Fruit fly (Drosophila melanogaster) whole organism, wandering third instar larva: ENCODE measurements around the gene bif.

Experiments
- CrebA ChIP-seq: fragments of 200-800 bp; sonication (Bioruptor generic); optimal IDR thresholded peaks from 2 replicates; lab custom pipeline; 2016; ENCODE audit warnings: missing biosample characterization, mild to moderate bottlenecking, missing genetic modification characterization, borderline replicate concordance
- Dfd ChIP-seq: fragments of >200 bp; optimal IDR thresholded peaks from 2 replicates; lab custom pipeline; 2017; ENCODE audit warnings: missing biosample characterization, missing genetic modification characterization
- Dif ChIP-seq: fragments of 200-275, 200-300 bp; sonication (Bioruptor generic); optimal IDR thresholded peaks from 2 replicates; lab custom pipeline; 2018; ENCODE audit warnings: missing biosample characterization, missing genetic modification characterization; ENCODE audit not compliant: partially characterized antibody
- GATAd ChIP-seq: sonication (Bioruptor generic); optimal IDR thresholded peaks from 2 replicates; lab custom pipeline; 2016; ENCODE audit warnings: missing biosample characterization, missing genetic modification characterization
- HLH106 ChIP-seq: fragments of 200-800 bp; optimal IDR thresholded peaks from 3 replicates; lab custom pipeline; 2019; ENCODE audit warnings: missing biosample characterization, mild to moderate bottlenecking, missing genetic modification characterization, moderate library complexity
- Hnf4 ChIP-seq: fragments of 200-800 bp; sonication (Bioruptor generic); optimal IDR thresholded peaks from 2 replicates; lab custom pipeline; 2016; ENCODE audit warnings: missing biosample characterization, mild to moderate bottlenecking, missing genetic modification characterization
- Hr83 ChIP-seq: fragments of 200-300 bp; sonication (Bioruptor generic); optimal IDR thresholded peaks from 2 replicates; lab custom pipeline; 2016; ENCODE audit warnings: missing biosample characterization, mild to moderate bottlenecking, missing genetic modification characterization, moderate library complexity; ENCODE audit not compliant: poor library complexity, severe bottlenecking
- Jra ChIP-seq: sonication (Bioruptor generic); optimal IDR thresholded peaks from 2 replicates; lab custom pipeline; 2016; ENCODE audit warnings: missing biosample characterization, missing genetic modification characterization
- Myc ChIP-seq: fragments of >200 bp; optimal IDR thresholded peaks from 2 replicates; lab custom pipeline; 2017
- N ChIP-seq: fragments of >200 bp; optimal IDR thresholded peaks from 2 replicates; lab custom pipeline; 2018; ENCODE audit warnings: missing biosample characterization, missing external identifiers, missing genetic modification characterization
- OdsH ChIP-seq: fragments of 200-800 bp; sonication (Bioruptor generic); optimal IDR thresholded peaks from 2 replicates; lab custom pipeline; 2016; ENCODE audit warnings: missing biosample characterization, mild to moderate bottlenecking, missing genetic modification characterization
- Rel ChIP-seq, 2 experiments: fragments of 200-800 bp; sonication (Bioruptor generic) in 1 of 2; optimal IDR thresholded peaks; 2 replicates in 1 of 2; 3 replicates in 1 of 2; lab custom pipeline; 2016 to 2019; ENCODE audit warnings: mild to moderate bottlenecking in 2 of 2, missing biosample characterization in 2 of 2, missing genetic modification characterization in 2 of 2, moderate library complexity in 1 of 2
- Sp1 ChIP-seq: fragments of 200-800 bp; sonication (Bioruptor generic); optimal IDR thresholded peaks from 3 replicates; lab custom pipeline; 2019; ENCODE audit warnings: missing biosample characterization, mild to moderate bottlenecking, missing genetic modification characterization, moderate library complexity
- Vsx2 ChIP-seq: fragments of 200-300, 225-300 bp; sonication (Bioruptor generic); optimal IDR thresholded peaks from 2 replicates; lab custom pipeline; 2018; ENCODE audit warnings: missing biosample characterization, missing genetic modification characterization; ENCODE audit not compliant: partially characterized antibody
- br ChIP-seq: fragments of 200-800 bp; sonication (Bioruptor generic); optimal IDR thresholded peaks from 2 replicates; lab custom pipeline; 2016; ENCODE audit warnings: missing biosample characterization, missing genetic modification characterization
- dl ChIP-seq, 2 experiments: fragments of 175-275, 200-275 bp in 1 of 2; fragments of 200-275 bp in 1 of 2; sonication (Bioruptor generic); optimal IDR thresholded peaks; lab custom pipeline; 2018; ENCODE audit warnings: mild to moderate bottlenecking in 2 of 2, missing biosample characterization in 2 of 2, missing genetic modification characterization in 2 of 2, moderate library complexity in 2 of 2; ENCODE audit not compliant: partially characterized antibody in 2 of 2, insufficient read depth in 1 of 2
- dmrt93B ChIP-seq: fragments of 200-800 bp; sonication (Bioruptor generic); optimal IDR thresholded peaks from 2 replicates; lab custom pipeline; 2018; ENCODE audit warnings: missing biosample characterization, mild to moderate bottlenecking, missing genetic modification characterization
- dsf ChIP-seq: sonication (Bioruptor generic); optimal IDR thresholded peaks from 2 replicates; lab custom pipeline; 2016; ENCODE audit warnings: missing biosample characterization, missing genetic modification characterization, borderline replicate concordance
- ey ChIP-seq: fragments of 200-800 bp; sonication (Bioruptor generic); optimal IDR thresholded peaks from 2 replicates; lab custom pipeline; 2016; ENCODE audit warnings: missing biosample characterization, missing genetic modification characterization
- fru ChIP-seq: fragments of 200-800 bp; sonication (Bioruptor generic); optimal IDR thresholded peaks from 3 replicates; lab custom pipeline; 2016; ENCODE audit warnings: missing biosample characterization, mild to moderate bottlenecking, missing genetic modification characterization
- h ChIP-seq: fragments of 200-800 bp; sonication (Bioruptor generic); optimal IDR thresholded peaks from 3 replicates; lab custom pipeline; 2016; ENCODE audit warnings: missing biosample characterization, mild to moderate bottlenecking, missing genetic modification characterization
- jim ChIP-seq: fragments of 175-275, 200-325 bp; sonication (Bioruptor generic); optimal IDR thresholded peaks from 2 replicates; lab custom pipeline; 2016; ENCODE audit warnings: missing biosample characterization, mild to moderate bottlenecking, missing genetic modification characterization
- lola ChIP-seq: fragments of >200 bp; optimal IDR thresholded peaks from 2 replicates; lab custom pipeline; 2017; ENCODE audit warnings: missing biosample characterization, missing genetic modification characterization
- pan ChIP-seq: fragments of >200 bp; optimal IDR thresholded peaks from 2 replicates; lab custom pipeline; 2017
- rgr ChIP-seq: fragments of 200-800 bp; sonication (Bioruptor generic); optimal IDR thresholded peaks from 3 replicates; lab custom pipeline; 2016; ENCODE audit warnings: missing biosample characterization, mild to moderate bottlenecking, missing genetic modification characterization
- sage ChIP-seq: fragments of 200-800 bp; sonication (Bioruptor generic); optimal IDR thresholded peaks from 2 replicates; lab custom pipeline; 2016; ENCODE audit warnings: missing biosample characterization, mild to moderate bottlenecking, missing genetic modification characterization
- sv ChIP-seq: fragments of 200-800 bp; sonication (Bioruptor generic); optimal IDR thresholded peaks from 3 replicates; lab custom pipeline; 2016; ENCODE audit warnings: missing biosample characterization, missing genetic modification characterization
- woc ChIP-seq: sonication (Bioruptor generic); optimal IDR thresholded peaks from 2 replicates; lab custom pipeline; 2016; ENCODE audit warnings: missing biosample characterization, mild to moderate bottlenecking, missing genetic modification characterization

Gene bif

dm6 chrX:11640477-11640876 is 38.3 kb upstream of the bif start:
- no peak for TF ChIP-seq Hr83 (GFP tag; lab: Kevin White, UChicago)
- no peak for TF ChIP-seq dl (GFP tag; optimal IDR thresholded peaks at IDR 0.05; lab: Kevin White, UChicago; ENCODE audit: insufficient read depth in 1 of 2, partially characterized antibody in 2 of 2)
- TF ChIP-seq Sp1 (GFP tag; lab: Kevin White, UChicago), result no peak
- TF ChIP-seq N (GFP tag; lab: Kevin White, UChicago), result no peak
- TF ChIP-seq sage (GFP tag; lab: Kevin White, UChicago), result no peak
- no peak for TF ChIP-seq Rel (GFP tag; optimal IDR thresholded peaks at IDR 0.05; lab: Kevin White, UChicago)
- no peak for TF ChIP-seq Rel (tag; optimal IDR thresholded peaks at IDR 0.05; lab: Kevin White, UChicago)
- no peak for TF ChIP-seq Vsx2 (GFP tag; lab: Kevin White, UChicago)

- TF ChIP-seq CrebA (GFP tag; lab: Kevin White, UChicago), result no peak
- TF ChIP-seq Jra, result no peak
- TF ChIP-seq sv (GFP tag; lab: Kevin White, UChicago), result no peak
- no peak for TF ChIP-seq fru (GFP tag; lab: Kevin White, UChicago)
- no peak for TF ChIP-seq GATAd (GFP tag; lab: Kevin White, UChicago)
- TF ChIP-seq dsf (GFP tag; lab: Kevin White, UChicago), result no peak
- TF ChIP-seq Hnf4 (GFP tag; lab: Kevin White, UChicago), result no peak
- TF ChIP-seq OdsH, result no peak
Observed at dm6 chrX:11643227-11643626, 35.5 kb upstream of the bif start.

dm6 chrX:11644530-11645080 is 34.2 kb upstream of the bif start:
- no peak for TF ChIP-seq sv (GFP tag; lab: Kevin White, UChicago)
- TF ChIP-seq lola (GFP tag; lab: Kevin White, UChicago), result no peak
- TF ChIP-seq h (GFP tag; lab: Kevin White, UChicago), result no peak
- no peak for TF ChIP-seq Jra
- no peak for TF ChIP-seq br (GFP tag; lab: Kevin White, UChicago)

dm6 chrX:11651420-11651819 is 27.4 kb upstream of the bif start:
- TF ChIP-seq dl (GFP tag; optimal IDR thresholded peaks at IDR 0.05; lab: Kevin White, UChicago; ENCODE audit: insufficient read depth in 1 of 2, partially characterized antibody in 2 of 2) (no peak), dmrt93B (GFP tag; lab: Kevin White, UChicago) (no peak), rgr (GFP tag; lab: Kevin White, UChicago) (no peak), Vsx2 (GFP tag; lab: Kevin White, UChicago) (no peak), lola (GFP tag; lab: Kevin White, UChicago) (no peak), ey (GFP tag; lab: Kevin White, UChicago) (no peak), woc (GFP tag; lab: Kevin White, UChicago) (no peak), HLH106 (tag; lab: Kevin White, UChicago) (no peak)

dm6 chrX:11652991-11653390 is 25.8 kb upstream of the bif start:
- TF ChIP-seq Hr83 (GFP tag; lab: Kevin White, UChicago) (no peak), Myc (no peak), N (GFP tag; lab: Kevin White, UChicago) (no peak), br (GFP tag; lab: Kevin White, UChicago) (no peak), rgr (GFP tag; lab: Kevin White, UChicago) (no peak), Vsx2 (GFP tag; lab: Kevin White, UChicago) (no peak), CrebA (GFP tag; lab: Kevin White, UChicago) (no peak), Dif (GFP tag; lab: Kevin White, UChicago) (no peak), jim (GFP tag; lab: Kevin White, UChicago) (no peak), pan (lab: Kevin White, UChicago) (no peak), dsf (GFP tag; lab: Kevin White, UChicago) (no peak), ey (GFP tag; lab: Kevin White, UChicago) (no peak), lola (GFP tag; lab: Kevin White, UChicago) (no peak), HLH106 (tag; lab: Kevin White, UChicago) (no peak), Dfd (no peak)
